Fruit fly (Drosophila melanogaster): Measurements from ENCODE around the gene CG43844.
A peak's percentile ranks its signal among the peaks of the same experiment; 100 is the strongest.

The CG43844 gene

dm6 chr3R:21853618-21854573 lies 35.4 kb upstream of the CG43844 start (continued):
- TF ChIP-seq HmgZ (tag; optimal IDR thresholded peaks at IDR 0.05) (peak; percentile 30), otp (GFP tag; IDR thresholded peaks at IDR 0.05) (0 out of 3 replicates have a peak, but pooled peaks have one; percentile 51), CG2678 (tag; optimal IDR thresholded peaks at IDR 0.05) (peak; percentile 6), Hey (tag; optimal IDR thresholded peaks at IDR 0.05) (peak; percentile 53), grn (GFP tag; optimal IDR thresholded peaks at IDR 0.05) (peak; percentile 54), CG15601 (tag; optimal IDR thresholded peaks at IDR 0.05) (peak; percentile 58), CG3995 (GFP tag; optimal IDR thresholded peaks at IDR 0.05) (no peak), CG18619 (GFP tag; optimal IDR thresholded peaks at IDR 0.05) (peak; percentile 2), scrt (GFP tag; optimal IDR thresholded peaks at IDR 0.05) (peak; percentile 19), CG17359 (tag; optimal IDR thresholded peaks at IDR 0.05) (peak; percentile 80), ash1 (GFP tag; optimal IDR thresholded peaks at IDR 0.05) (peak; percentile 11), ac (GFP tag; optimal IDR thresholded peaks at IDR 0.05) (no peak), CTCF (GFP tag; optimal IDR thresholded peaks at IDR 0.05) (no peak), Bgb (GFP tag; IDR thresholded peaks at IDR 0.05; ENCODE audit: partially characterized antibody) (peak; percentile 28; the same call in 1 of the 2 replicates), CG7556 (GFP tag; optimal IDR thresholded peaks at IDR 0.05) (no peak), Atf-2 (GFP tag; optimal IDR thresholded peaks at IDR 0.05) (peak; percentile 5), psq (GFP tag; optimal IDR thresholded peaks at IDR 0.05) (peak; percentile 70), lbe (GFP tag; optimal IDR thresholded peaks at IDR 0.05) (peak; percentile 85), CG3163 (GFP tag; optimal IDR thresholded peaks at IDR 0.05) (peak; percentile 41), Vsx1 (GFP tag; optimal IDR thresholded peaks at IDR 0.05) (no peak), CG2199 (GFP tag; IDR thresholded peaks at IDR 0.05) (peak; percentile 79; the same call in 2 of the 3 replicates), bab2 (GFP tag; optimal IDR thresholded peaks at IDR 0.05) (no peak), Usf (GFP tag; optimal IDR thresholded peaks at IDR 0.05) (no peak), eve (GFP tag; optimal IDR thresholded peaks at IDR 0.05) (peak in 1 of 2 experiments; percentile 70), CkIIα-i1 (GFP tag; IDR thresholded peaks at IDR 0.05) (no peak), CG13296 (GFP tag; optimal IDR thresholded peaks at IDR 0.05) (peak; percentile 15), ci (GFP tag; IDR thresholded peaks at IDR 0.05) (peak; percentile 45; the same call in 2 of the 3 replicates), sens-2 (GFP tag; IDR thresholded peaks at IDR 0.05) (0 out of 2 replicates have a peak, but pooled peaks have one; percentile 56), CG1024 (GFP tag; IDR thresholded peaks at IDR 0.05) (0 out of 2 replicates have a peak, but pooled peaks have one; percentile 33), Xbp1 (GFP tag; optimal IDR thresholded peaks at IDR 0.05) (no peak), her (GFP tag; optimal IDR thresholded peaks at IDR 0.05) (peak; percentile 23), CG13624 (GFP tag; optimal IDR thresholded peaks at IDR 0.05) (peak; percentile 89), zen2 (GFP tag; IDR thresholded peaks at IDR 0.05; ENCODE audit: partially characterized antibody) (peak; percentile 73; the same call in 1 of the 3 replicates), knrl (GFP tag; IDR thresholded peaks at IDR 0.05; ENCODE audit: partially characterized antibody) (no peak), CG4404 (GFP tag; IDR thresholded peaks at IDR 0.05) (no peak; the same call in 1 of the 2 replicates), az2 (GFP tag; optimal IDR thresholded peaks at IDR 0.05) (peak; percentile 17), CG34224 (GFP tag; IDR thresholded peaks at IDR 0.05; ENCODE audit: partially characterized antibody) (peak; percentile 55; the same call in 1 of the 3 replicates), hb (GFP tag; IDR thresholded peaks at IDR 0.05; ENCODE audit: partially characterized antibody) (no peak), insv (GFP tag; optimal IDR thresholded peaks at IDR 0.05) (peak in 1 of 2 experiments; percentile 60), seq (GFP tag; IDR thresholded peaks at IDR 0.05) (peak; percentile 30; the same call in 1 of the 2 replicates), CG12942 (GFP tag; optimal IDR thresholded peaks at IDR 0.05) (no peak), dmrt99B (tag; optimal IDR thresholded peaks at IDR 0.05) (peak; percentile 17), Blimp-1 (GFP tag; optimal IDR thresholded peaks at IDR 0.05) (peak; percentile 11), CG8290 (GFP tag; optimal IDR thresholded peaks at IDR 0.05) (no peak), CG8290 (tag; optimal IDR thresholded peaks at IDR 0.05) (peak in 1 of 2 experiments; percentile 37), gem (tag; optimal IDR thresholded peaks at IDR 0.05) (peak; percentile 7), zf30C (GFP tag; optimal IDR thresholded peaks at IDR 0.05) (peak; percentile 67), CG34422 (GFP tag; IDR thresholded peaks at IDR 0.05) (peak; percentile 46; the same call in 1 of the 3 replicates)

All from whole organism, embryonic.